Worm (Caenorhabditis elegans): ENCODE data around the gene rpia-1.

The rpia-1 gene

DNA sequence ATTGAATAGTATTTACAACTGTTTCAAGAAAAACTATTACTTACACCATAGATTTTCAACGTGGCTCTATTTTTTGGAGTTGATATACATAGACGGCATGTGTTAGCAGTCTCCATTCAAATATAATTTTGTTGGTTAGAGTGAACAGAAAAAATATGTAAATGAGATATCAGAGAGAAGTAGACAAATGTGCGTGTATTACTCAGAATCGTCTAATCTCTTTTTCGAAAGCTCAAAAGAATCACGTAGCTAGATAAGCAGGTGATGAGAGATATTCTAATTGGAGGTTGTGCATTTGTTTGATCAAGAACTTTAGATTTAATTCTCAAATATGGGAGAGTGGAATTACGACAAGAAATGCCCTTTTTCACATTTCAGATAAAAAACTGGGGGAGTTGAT is 32.4 kb upstream of the rpia-1 start, which contains the start of gene ZK418.10:
ZK418.10 (minus strand) TSS at position 148 of the 400 bp plus-strand sequence.
- no peak for TF ChIP-seq tab-1 (GFP tag; IDR thresholded peaks at IDR 0.05)
- TF ChIP-seq cog-1 (tag; optimal IDR thresholded peaks at IDR 0.05): no peak

DNA sequence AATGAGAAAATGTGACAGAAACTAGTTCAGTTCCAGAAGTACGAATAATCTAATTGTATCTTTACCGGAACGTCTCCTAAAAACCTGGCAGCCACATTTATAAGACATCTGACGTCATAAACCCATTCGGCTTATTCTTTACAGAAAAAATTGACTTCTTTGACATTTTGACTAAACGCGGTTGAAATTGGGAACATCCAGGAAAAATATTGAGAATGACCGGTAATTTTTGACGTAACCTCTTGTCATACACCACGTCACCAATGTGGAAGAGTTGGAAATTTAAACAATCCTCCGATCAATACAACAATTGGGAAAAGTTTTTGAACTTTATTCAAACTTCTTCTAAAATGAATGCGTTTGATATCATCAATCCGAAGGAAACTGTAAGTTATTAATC is 31.9 kb upstream of the rpia-1 start, which contains the start of gene ZK418.2:
ZK418.2 (plus strand) TSS at position 301 of the 400 bp plus-strand sequence.
- no peak for TF ChIP-seq klf-2 (GFP tag; conservative IDR thresholded peaks at IDR 0.05)
- no peak for TF ChIP-seq ztf-23 (GFP tag; IDR thresholded peaks at IDR 0.05)
- TF ChIP-seq flt-1 (GFP tag; IDR thresholded peaks at IDR 0.05): no peak
- TF ChIP-seq ztf-29 (GFP tag; IDR thresholded peaks at IDR 0.05): no peak
- no peak for TF ChIP-seq med-1 (GFP tag; optimal IDR thresholded peaks at IDR 0.05; ENCODE audit: insufficient read depth)
- TF ChIP-seq ref-1 (GFP tag; conservative IDR thresholded peaks at IDR 0.05): no peak
- no peak for TF ChIP-seq cog-1 (tag; optimal IDR thresholded peaks at IDR 0.05)
- no peak for TF ChIP-seq T22C8.4 (GFP tag; IDR thresholded peaks at IDR 0.05)
- TF ChIP-seq tab-1 (GFP tag; IDR thresholded peaks at IDR 0.05): no peak

DNA sequence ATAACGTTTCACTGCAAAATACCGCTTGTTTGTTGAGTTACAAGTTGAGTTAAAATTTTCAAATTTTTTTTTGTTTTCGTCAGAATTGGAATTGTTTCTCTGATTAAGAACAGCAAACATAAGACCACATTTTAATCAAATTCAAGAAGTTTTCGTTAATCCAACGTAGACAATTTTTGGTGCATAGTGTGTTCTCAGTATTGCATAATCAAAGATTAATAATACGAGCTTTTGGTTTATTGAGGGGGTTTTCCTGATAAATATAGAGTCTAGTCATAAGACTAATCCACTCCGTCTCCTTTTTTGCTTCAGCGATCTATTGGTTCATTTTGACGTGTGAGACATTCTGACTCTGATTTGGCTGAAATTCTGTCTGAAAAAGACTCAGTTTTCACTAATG is 27.8 kb upstream of the rpia-1 start, which contains the start of gene nhr-9:
nhr-9 (plus strand) TSS at position 307 of the 400 bp plus-strand sequence.
- TF ChIP-seq flt-1 (GFP tag; IDR thresholded peaks at IDR 0.05): no peak
- TF ChIP-seq T22C8.4 (GFP tag; IDR thresholded peaks at IDR 0.05): no peak
- TF ChIP-seq ztf-23 (GFP tag; IDR thresholded peaks at IDR 0.05): no peak
- no peak for TF ChIP-seq cog-1 (tag; optimal IDR thresholded peaks at IDR 0.05)
- no peak for TF ChIP-seq ref-1 (GFP tag; conservative IDR thresholded peaks at IDR 0.05)
- no peak for TF ChIP-seq med-1 (GFP tag; optimal IDR thresholded peaks at IDR 0.05; ENCODE audit: insufficient read depth)
- TF ChIP-seq ztf-29 (GFP tag; IDR thresholded peaks at IDR 0.05): no peak
- no peak for TF ChIP-seq tab-1 (GFP tag; IDR thresholded peaks at IDR 0.05)
- TF ChIP-seq klf-2 (GFP tag; conservative IDR thresholded peaks at IDR 0.05): no peak

DNA sequence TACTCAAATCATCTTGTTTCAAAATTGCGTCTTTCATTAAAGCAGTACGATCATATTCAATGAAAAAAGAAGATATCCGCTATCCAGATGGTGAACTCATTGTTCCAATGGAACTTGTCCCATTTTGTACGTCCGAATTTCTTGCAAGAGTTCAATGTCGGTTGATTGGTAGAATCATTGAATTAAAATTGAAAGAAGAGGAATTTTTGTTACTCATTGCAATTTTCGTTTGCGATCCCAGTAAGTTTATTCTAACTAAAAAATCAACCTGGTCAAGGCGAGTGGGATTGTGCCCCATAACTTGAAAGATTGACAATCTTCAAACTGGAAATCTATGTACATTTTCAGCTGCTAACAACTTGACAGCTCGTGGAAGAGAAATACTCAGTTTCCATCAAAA is 26.4 kb upstream of the rpia-1 start:
- TF ChIP-seq klf-2 (GFP tag; conservative IDR thresholded peaks at IDR 0.05) (no peak), med-1 (GFP tag; optimal IDR thresholded peaks at IDR 0.05; ENCODE audit: insufficient read depth) (no peak), ztf-23 (GFP tag; IDR thresholded peaks at IDR 0.05) (no peak), tab-1 (GFP tag; IDR thresholded peaks at IDR 0.05) (no peak), ref-1 (GFP tag; conservative IDR thresholded peaks at IDR 0.05) (no peak), T22C8.4 (GFP tag; IDR thresholded peaks at IDR 0.05) (no peak), flt-1 (GFP tag; IDR thresholded peaks at IDR 0.05) (no peak), ztf-29 (GFP tag; IDR thresholded peaks at IDR 0.05) (no peak), cog-1 (tag; optimal IDR thresholded peaks at IDR 0.05) (no peak)

DNA sequence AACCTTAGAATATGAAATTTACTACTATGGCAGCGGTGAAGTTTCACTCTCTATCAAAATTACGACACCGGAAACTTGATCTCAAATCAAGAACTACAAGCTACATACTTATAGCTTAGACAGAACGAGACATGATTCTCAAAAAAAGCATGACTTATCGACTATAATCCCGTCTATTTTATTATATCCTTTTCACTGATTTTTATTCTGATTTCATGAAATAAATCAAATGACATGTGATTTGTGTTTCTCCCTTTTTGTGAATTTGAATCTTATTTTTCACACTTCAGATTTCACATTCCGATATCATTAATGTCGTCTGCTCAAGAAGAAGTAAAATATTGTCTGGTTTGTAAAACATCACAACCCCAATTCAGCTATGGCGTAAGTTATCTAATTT is 22.9 kb upstream of the rpia-1 start, which contains the start of gene ZK418.11:
ZK418.11 (plus strand) TSS at position 289 of the 400 bp plus-strand sequence.
- TF ChIP-seq tab-1 (GFP tag; IDR thresholded peaks at IDR 0.05) (no peak), T22C8.4 (GFP tag; IDR thresholded peaks at IDR 0.05) (no peak)

DNA sequence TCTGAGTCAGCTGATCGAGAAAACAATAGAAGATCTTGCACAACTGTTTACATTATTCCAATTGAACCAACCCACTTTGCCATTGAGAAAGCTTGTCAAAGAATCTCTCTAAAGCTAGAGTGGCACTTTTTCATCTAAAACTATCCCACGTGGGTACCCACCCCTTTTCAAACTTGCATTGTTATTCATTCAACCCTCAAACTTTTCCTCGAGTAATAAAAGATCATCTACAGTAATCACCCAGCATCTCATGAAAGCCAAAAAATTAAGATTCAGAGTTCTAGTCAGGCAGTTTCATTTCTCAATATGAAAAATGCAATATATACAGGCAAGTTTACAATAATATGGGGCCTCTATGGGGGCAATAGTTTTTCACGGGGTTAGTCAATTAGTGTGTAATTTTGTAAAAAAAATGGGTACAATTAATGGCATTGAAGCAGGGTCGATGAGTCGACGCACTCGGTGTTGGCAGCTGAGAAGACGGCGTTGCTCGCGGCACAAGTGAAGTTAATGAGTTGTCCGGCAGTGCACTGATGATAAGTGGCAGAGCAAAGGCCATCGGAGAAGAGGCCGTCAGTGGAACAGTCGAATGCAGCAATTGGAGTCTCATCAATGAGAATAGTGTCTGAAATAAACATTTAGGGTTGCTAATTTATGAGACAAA is 21.0 kb upstream of the rpia-1 start:
- TF ChIP-seq ztf-23 (GFP tag; IDR thresholded peaks at IDR 0.05) (no peak), tab-1 (GFP tag; IDR thresholded peaks at IDR 0.05) (no peak)

DNA sequence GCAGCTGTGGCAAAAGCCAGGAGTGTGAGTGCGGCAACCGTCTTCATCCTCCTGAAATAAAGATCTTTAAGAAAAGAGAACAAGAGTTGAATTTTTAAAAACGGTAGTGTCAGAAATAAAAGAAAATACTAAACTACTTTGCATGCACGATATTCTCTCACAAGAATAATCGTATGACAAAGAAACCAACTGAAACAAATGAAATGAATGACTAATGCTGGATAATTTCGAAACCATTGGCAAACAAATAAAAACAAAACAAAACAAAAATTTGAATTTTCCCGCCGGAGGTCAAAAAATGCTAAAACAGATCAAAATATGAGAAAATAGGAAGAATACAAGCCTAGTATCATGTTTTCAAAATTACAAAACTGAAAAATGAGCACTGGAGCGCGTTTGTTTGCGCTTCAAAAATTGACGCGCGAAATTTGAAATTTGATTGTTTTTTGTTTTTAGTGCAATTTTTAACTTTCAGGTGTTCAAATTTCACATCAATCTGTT is 18.9 kb upstream of the rpia-1 start, which contains the start of gene cpg-2:
cpg-2 (minus strand) TSS at position 51 of the 501 bp plus-strand sequence.
- TF ChIP-seq cog-1 (tag; optimal IDR thresholded peaks at IDR 0.05) (no peak), klf-2 (GFP tag; conservative IDR thresholded peaks at IDR 0.05) (no peak), ztf-29 (GFP tag; IDR thresholded peaks at IDR 0.05) (no peak), tab-1 (GFP tag; IDR thresholded peaks at IDR 0.05) (no peak), T22C8.4 (GFP tag; IDR thresholded peaks at IDR 0.05) (no peak), med-1 (GFP tag; optimal IDR thresholded peaks at IDR 0.05; ENCODE audit: insufficient read depth) (no peak)

DNA sequence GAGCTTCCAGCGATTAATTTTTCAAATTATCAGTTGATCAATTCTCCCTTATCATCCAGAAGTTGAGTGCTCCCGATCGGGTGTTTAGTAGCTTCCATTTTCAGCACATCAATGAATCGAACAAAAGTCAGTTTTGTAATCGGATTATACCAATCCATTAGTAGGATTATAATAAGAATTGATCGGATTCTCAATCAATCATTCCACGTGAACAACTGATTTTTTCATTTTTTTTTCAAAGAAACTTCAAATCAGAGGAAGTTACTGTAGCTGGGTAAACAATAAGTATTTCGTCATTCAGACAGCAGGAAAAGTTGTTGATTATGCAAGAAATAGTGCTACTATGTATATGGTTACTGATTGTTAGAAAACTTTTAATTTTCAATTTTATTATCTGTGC is 16.1 kb upstream of the rpia-1 start:
- TF ChIP-seq med-1 (GFP tag; optimal IDR thresholded peaks at IDR 0.05; ENCODE audit: insufficient read depth): no peak
- no peak for TF ChIP-seq T22C8.4 (GFP tag; IDR thresholded peaks at IDR 0.05)
- no peak for TF ChIP-seq cog-1 (tag; optimal IDR thresholded peaks at IDR 0.05)
- TF ChIP-seq klf-2 (GFP tag; conservative IDR thresholded peaks at IDR 0.05): no peak

DNA sequence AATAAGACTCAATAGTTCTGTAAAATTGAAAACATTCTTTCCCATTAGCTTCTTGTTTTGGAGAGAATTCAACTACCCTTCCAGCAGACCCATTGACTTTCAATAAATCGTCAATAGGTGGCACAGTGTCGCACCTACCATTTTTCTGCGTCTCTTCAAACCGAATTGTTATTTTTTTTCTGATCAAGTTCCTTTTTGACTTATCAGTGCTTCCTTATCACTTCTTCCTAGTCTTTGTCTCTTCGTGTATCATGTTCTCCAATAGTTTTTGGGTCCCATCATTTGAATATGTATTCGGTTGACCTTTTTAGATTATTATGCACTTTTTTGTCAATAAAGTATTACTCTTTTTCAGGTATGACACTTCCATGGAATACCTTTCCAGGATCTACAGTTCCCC is 15.0 kb upstream of the rpia-1 start, which contains the start of gene odd-1:
odd-1 (plus strand) TSS at position 349 of the 400 bp plus-strand sequence.
- TF ChIP-seq ztf-29 (GFP tag; IDR thresholded peaks at IDR 0.05) (no peak), tab-1 (GFP tag; IDR thresholded peaks at IDR 0.05) (no peak), ref-1 (GFP tag; conservative IDR thresholded peaks at IDR 0.05) (no peak), cog-1 (tag; optimal IDR thresholded peaks at IDR 0.05) (no peak), med-1 (GFP tag; optimal IDR thresholded peaks at IDR 0.05; ENCODE audit: insufficient read depth) (no peak), klf-2 (GFP tag; conservative IDR thresholded peaks at IDR 0.05) (no peak), flt-1 (GFP tag; IDR thresholded peaks at IDR 0.05) (no peak), T22C8.4 (GFP tag; IDR thresholded peaks at IDR 0.05) (no peak), ztf-23 (GFP tag; IDR thresholded peaks at IDR 0.05) (no peak)

DNA sequence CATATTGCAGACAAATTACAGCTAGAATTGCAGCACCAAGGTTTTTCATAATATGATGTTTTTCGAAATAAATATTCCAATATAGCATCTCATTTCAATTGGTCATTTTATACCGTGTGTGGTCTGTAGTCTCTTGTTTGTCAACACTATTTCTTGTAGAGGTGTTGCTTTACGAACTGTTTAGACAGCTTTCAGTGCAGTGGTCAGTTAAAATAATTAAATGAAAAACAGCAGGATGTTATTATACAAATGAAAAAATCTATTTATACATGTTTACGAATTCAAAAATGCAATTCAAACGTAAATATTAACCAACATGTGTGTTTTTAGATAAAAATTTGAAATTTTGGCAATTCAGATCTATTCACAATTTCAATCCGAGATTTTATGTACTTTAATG is 11.1 kb upstream of the rpia-1 start, which contains the start of gene B0280.7:
B0280.7 (minus strand) TSS at position 101 of the 400 bp plus-strand sequence.
- TF ChIP-seq klf-2 (GFP tag; conservative IDR thresholded peaks at IDR 0.05): no peak
- no peak for TF ChIP-seq ztf-23 (GFP tag; IDR thresholded peaks at IDR 0.05)
- TF ChIP-seq med-1 (GFP tag; optimal IDR thresholded peaks at IDR 0.05; ENCODE audit: insufficient read depth): no peak
- no peak for TF ChIP-seq cog-1 (tag; optimal IDR thresholded peaks at IDR 0.05)
- no peak for TF ChIP-seq tab-1 (GFP tag; IDR thresholded peaks at IDR 0.05)
- no peak for TF ChIP-seq ref-1 (GFP tag; conservative IDR thresholded peaks at IDR 0.05)
- TF ChIP-seq T22C8.4 (GFP tag; IDR thresholded peaks at IDR 0.05): no peak
- TF ChIP-seq flt-1 (GFP tag; IDR thresholded peaks at IDR 0.05): no peak
- no peak for TF ChIP-seq ztf-29 (GFP tag; IDR thresholded peaks at IDR 0.05)

All from whole organism, midembryonic.